Fruit fly (Drosophila melanogaster): Measurements from ENCODE around the gene Lgr4.

The Lgr4 gene

dm6 chrX:13112238-13112829 is 76.6 kb downstream of the Lgr4 start, which contains the start of gene Chpf (continued):
- TF ChIP-seq CG12236 (GFP tag; optimal IDR thresholded peaks at IDR 0.05) (no peak), CG12659 (GFP tag; optimal IDR thresholded peaks at IDR 0.05) (peak; percentile 22), Atf-2 (GFP tag; optimal IDR thresholded peaks at IDR 0.05) (no peak), CG3281 (GFP tag; optimal IDR thresholded peaks at IDR 0.05) (no peak), E2f2 (GFP tag; IDR thresholded peaks at IDR 0.05) (peak; percentile 81), Side (GFP tag; optimal IDR thresholded peaks at IDR 0.05) (no peak), sna (GFP tag; IDR thresholded peaks at IDR 0.05; ENCODE audit: partially characterized antibody) (peak; percentile 59; the same call in 1 of the 2 replicates), abd-A (tag; optimal IDR thresholded peaks at IDR 0.05) (no peak), CG13287 (GFP tag; IDR thresholded peaks at IDR 0.05; ENCODE audit: partially characterized antibody) (peak; percentile 73), CG42726 (GFP tag; IDR thresholded peaks at IDR 0.05; ENCODE audit: partially characterized antibody) (peak; percentile 81), CG16779 (GFP tag; IDR thresholded peaks at IDR 0.05) (no peak), gfzf (GFP tag; optimal IDR thresholded peaks at IDR 0.05) (peak; percentile 16), CG17361 (GFP tag; IDR thresholded peaks at IDR 0.05) (peak; percentile 41; the same call in 1 of the 3 replicates), prd (optimal IDR thresholded peaks at IDR 0.05) (no peak), prd (GFP tag; IDR thresholded peaks at IDR 0.05) (peak; percentile 38; the same call in 1 of the 3 replicates), sd (tag; optimal IDR thresholded peaks at IDR 0.05) (no peak), gem (tag; optimal IDR thresholded peaks at IDR 0.05) (no peak), CG1603 (tag; optimal IDR thresholded peaks at IDR 0.05) (peak; percentile 32), CG9727 (GFP tag; optimal IDR thresholded peaks at IDR 0.05) (no peak), lola (GFP tag; optimal IDR thresholded peaks at IDR 0.05) (no peak), Antp (GFP tag; optimal IDR thresholded peaks at IDR 0.05) (no peak), dan (GFP tag; IDR thresholded peaks at IDR 0.05) (no peak), CG12942 (GFP tag; optimal IDR thresholded peaks at IDR 0.05) (no peak), CG8765 (GFP tag; IDR thresholded peaks at IDR 0.05) (no peak), Myb (GFP tag; optimal IDR thresholded peaks at IDR 0.05) (peak; percentile 24), Dfd (GFP tag; optimal IDR thresholded peaks at IDR 0.05) (no peak), Hand (GFP tag; optimal IDR thresholded peaks at IDR 0.05) (no peak), Camta (GFP tag; optimal IDR thresholded peaks at IDR 0.05) (no peak), Abd-B (GFP tag; optimal IDR thresholded peaks at IDR 0.05) (no peak), Fer3 (tag; optimal IDR thresholded peaks at IDR 0.05) (no peak), ttk (GFP tag; IDR thresholded peaks at IDR 0.05) (no peak), CG14050 (GFP tag; IDR thresholded peaks at IDR 0.05) (no peak), CG11695 (GFP tag; IDR thresholded peaks at IDR 0.05) (no peak), yki (optimal IDR thresholded peaks at IDR 0.05) (no peak), CG7928 (GFP tag; optimal IDR thresholded peaks at IDR 0.05) (no peak), tup (GFP tag; optimal IDR thresholded peaks at IDR 0.05) (no peak), CG2129 (GFP tag; IDR thresholded peaks at IDR 0.05; ENCODE audit: partially characterized antibody) (no peak), Ets97D (GFP tag; optimal IDR thresholded peaks at IDR 0.05) (peak; percentile 36), her (GFP tag; optimal IDR thresholded peaks at IDR 0.05) (no peak), B-H2 (GFP tag; optimal IDR thresholded peaks at IDR 0.05) (no peak), CG2199 (GFP tag; IDR thresholded peaks at IDR 0.05) (no peak), seq (GFP tag; IDR thresholded peaks at IDR 0.05) (no peak), trem (tag; optimal IDR thresholded peaks at IDR 0.05) (peak; percentile 17), HLH3B (GFP tag; IDR thresholded peaks at IDR 0.05) (no peak), Scr (GFP tag; IDR thresholded peaks at IDR 0.05; ENCODE audit: partially characterized antibody) (peak; percentile 80), odd (GFP tag; optimal IDR thresholded peaks at IDR 0.05) (no peak), CG43689 (GFP tag; IDR thresholded peaks at IDR 0.05) (no peak), CG7745 (tag; optimal IDR thresholded peaks at IDR 0.05) (no peak), CG6689 (GFP tag; IDR thresholded peaks at IDR 0.05) (no peak), H15 (GFP tag; IDR thresholded peaks at IDR 0.05) (no peak), CG12104 (GFP tag; optimal IDR thresholded peaks at IDR 0.05) (no peak)

Data from whole organism, embryonic.